Worm (Caenorhabditis elegans) whole organism, mixed stage, embryonic: ENCODE measurements around the gene grl-25.

Experiments used
- M03D4.4 ChIP-seq: sonication (generic microtip); optimal IDR thresholded peaks from 2 replicates; lab custom pipeline; 2017; ENCODE audit warnings: mild to moderate bottlenecking, missing genetic modification characterization, missing compliant biosample characterization
- bed-3 ChIP-seq: fragments of 200-800 bp; sonication (Bioruptor generic); optimal IDR thresholded peaks from 3 replicates; lab custom pipeline; 2018; ENCODE audit warnings: mild to moderate bottlenecking, missing genetic modification characterization, moderate library complexity, missing compliant biosample characterization
- blmp-1 ChIP-seq: fragments of 150-350 bp; optimal IDR thresholded peaks from 2 replicates; lab custom pipeline; 2014; ENCODE audit warnings: missing biosample characterization, missing genetic modification characterization
- ceh-39 ChIP-seq: fragments of 150-350 bp; optimal IDR thresholded peaks from 2 replicates; lab custom pipeline; 2014; ENCODE audit warnings: missing biosample characterization, missing genetic modification characterization
- ces-1 ChIP-seq: fragments of 150-350 bp; optimal IDR thresholded peaks from 2 replicates; lab custom pipeline; 2014; ENCODE audit warnings: missing biosample characterization, missing genetic modification reagents, missing genetic modification characterization
- cnd-1 ChIP-seq: fragments of 200-800 bp; sonication (Bioruptor generic); optimal IDR thresholded peaks from 2 replicates; lab custom pipeline; 2018; ENCODE audit warnings: mild to moderate bottlenecking, missing genetic modification characterization, missing compliant biosample characterization
- elt-1 ChIP-seq: sonication (generic microtip); optimal IDR thresholded peaks from 2 replicates; lab custom pipeline; 2017; ENCODE audit warnings: missing genetic modification characterization, mild to moderate bottlenecking, missing compliant biosample characterization, antibody characterized with exemption, moderate library complexity, borderline replicate concordance; ENCODE audit not compliant: insufficient read depth
- flh-1 ChIP-seq: fragments of 200-800 bp; sonication (Bioruptor generic); optimal IDR thresholded peaks from 2 replicates; lab custom pipeline; 2018; ENCODE audit warnings: mild to moderate bottlenecking, missing genetic modification characterization, moderate library complexity, missing compliant biosample characterization
- ham-2 ChIP-seq: fragments of 200-800 bp; sonication (Bioruptor generic); optimal IDR thresholded peaks from 2 replicates; lab custom pipeline; 2018; ENCODE audit warnings: mild to moderate bottlenecking, missing genetic modification characterization, missing compliant biosample characterization
- hlh-1 ChIP-seq: fragments of 150-350 bp; optimal IDR thresholded peaks from 2 replicates; lab custom pipeline; 2014; ENCODE audit warnings: missing biosample characterization, missing genetic modification reagents, missing genetic modification characterization
- lin-13 ChIP-seq: fragments of 150-350 bp; optimal IDR thresholded peaks from 2 replicates; lab custom pipeline; 2014; ENCODE audit warnings: missing biosample characterization, missing genetic modification characterization
- lsy-2 ChIP-seq: fragments of 150-350 bp; optimal IDR thresholded peaks from 2 replicates; lab custom pipeline; 2014; ENCODE audit warnings: missing biosample characterization, missing genetic modification characterization
- mab-5 ChIP-seq: fragments of 150-350 bp; optimal IDR thresholded peaks from 2 replicates; lab custom pipeline; 2014; ENCODE audit warnings: missing biosample characterization, missing genetic modification characterization
- mep-1 ChIP-seq: fragments of 150-350 bp; optimal IDR thresholded peaks from 2 replicates; lab custom pipeline; 2017; ENCODE audit warnings: missing biosample characterization, missing genetic modification reagents, missing genetic modification characterization, inconsistent platforms
- mls-2 ChIP-seq: sonication (generic microtip); optimal IDR thresholded peaks from 2 replicates; lab custom pipeline; 2016; ENCODE audit warnings: mild to moderate bottlenecking, missing genetic modification characterization, moderate library complexity, missing compliant biosample characterization
- nhr-237 ChIP-seq: fragments of 150-350 bp; optimal IDR thresholded peaks from 2 replicates; lab custom pipeline; 2014; ENCODE audit warnings: missing biosample characterization, missing genetic modification characterization
- nhr-28 ChIP-seq: fragments of 150-350 bp; optimal IDR thresholded peaks from 2 replicates; lab custom pipeline; 2014; ENCODE audit warnings: missing biosample characterization, missing genetic modification characterization
- nhr-76 ChIP-seq: sonication (generic microtip); optimal IDR thresholded peaks from 2 replicates; lab custom pipeline; 2017; ENCODE audit warnings: missing biosample characterization, missing genetic modification characterization
- pha-4 ChIP-seq: fragments of 150-350 bp; optimal IDR thresholded peaks from 2 replicates; lab custom pipeline; 2018; ENCODE audit warnings: missing biosample characterization, missing genetic modification reagents, missing genetic modification characterization
- snpc-4 ChIP-seq: fragments of 150-350 bp; optimal IDR thresholded peaks from 2 replicates; lab custom pipeline; 2014; ENCODE audit warnings: missing biosample characterization, missing genetic modification characterization
- sptf-1 ChIP-seq: sonication (generic microtip); optimal IDR thresholded peaks from 2 replicates; lab custom pipeline; 2017; ENCODE audit warnings: mild to moderate bottlenecking, missing genetic modification characterization, moderate library complexity, missing compliant biosample characterization
- tbx-8 ChIP-seq: fragments of 200-800 bp; sonication (Bioruptor generic); optimal IDR thresholded peaks from 2 replicates; lab custom pipeline; 2018; ENCODE audit warnings: mild to moderate bottlenecking, missing genetic modification characterization, moderate library complexity, missing compliant biosample characterization
- unc-120 ChIP-seq: sonication (generic microtip); optimal IDR thresholded peaks from 2 replicates; lab custom pipeline; 2017; ENCODE audit warnings: missing genetic modification characterization, missing compliant biosample characterization; ENCODE audit not compliant: poor library complexity, severe bottlenecking
- unc-39 ChIP-seq: fragments of 150-350 bp; optimal IDR thresholded peaks from 2 replicates; lab custom pipeline; 2014; ENCODE audit warnings: missing biosample characterization, missing genetic modification characterization
- unc-62 ChIP-seq: fragments of 150-350 bp; optimal IDR thresholded peaks from 2 replicates; lab custom pipeline; 2014; ENCODE audit warnings: missing biosample characterization, missing genetic modification reagents, missing genetic modification characterization
- zip-8 ChIP-seq: fragments of 150-350 bp; optimal IDR thresholded peaks from 2 replicates; lab custom pipeline; 2014; ENCODE audit warnings: missing biosample characterization, missing genetic modification characterization
- ztf-11 ChIP-seq: fragments of 150-350 bp; optimal IDR thresholded peaks from 2 replicates; lab custom pipeline; 2014; ENCODE audit warnings: missing biosample characterization, missing genetic modification characterization

grl-25 gene

ce11 chrIII:8949147-8949546 lies 12.9 kb upstream of the grl-25 start:
- TF ChIP-seq ceh-39 (tag; lab: Kevin White, UChicago): no peak
- no peak for TF ChIP-seq mls-2 (tag; lab: Kevin White, UChicago)

ce11 chrIII:8955536-8955935 lies 6.6 kb upstream of the grl-25 start:
- no peak for TF ChIP-seq mls-2 (tag; lab: Kevin White, UChicago)
- TF ChIP-seq nhr-237 (tag; lab: Kevin White, UChicago): no peak
- TF ChIP-seq, all 35 proteins: peak for 0

DNA sequence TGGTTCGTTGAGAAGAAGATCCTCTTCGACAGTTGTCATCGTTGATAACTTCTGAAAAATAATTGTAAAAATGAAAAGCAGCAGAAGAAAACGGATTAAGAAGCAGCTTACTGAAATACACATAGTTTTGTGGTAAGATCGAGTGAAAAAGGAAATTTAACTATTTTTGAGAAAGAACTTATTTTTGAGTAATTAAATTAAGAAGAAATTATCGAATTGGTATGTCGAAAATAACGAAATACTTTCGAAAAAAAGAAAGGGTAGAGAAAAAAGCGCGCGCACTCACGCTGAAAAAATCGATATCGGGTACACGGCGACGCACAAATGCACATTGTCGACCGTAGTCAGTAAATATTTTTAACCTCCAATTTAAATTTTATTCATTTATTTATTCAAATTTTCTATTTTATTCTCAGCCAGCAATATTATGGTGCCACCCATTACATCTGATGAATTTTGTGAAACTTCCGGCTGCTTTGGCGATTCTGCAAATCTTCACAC lies 5.9 kb upstream of the grl-25 start, which contains the start of the genes ZK643.5 and ZK643.2:
TSS of gene ZK643.5 (minus strand) at position 51 of the 501 bp plus-strand sequence.
TSS of gene ZK643.2 (plus strand) at position 395 of the 501 bp plus-strand sequence.
- no peak for TF ChIP-seq unc-39 (tag; lab: Kevin White, UChicago)
- TF ChIP-seq mep-1 (tag; lab: Kevin White, UChicago): peak; percentile 69
- no peak for TF ChIP-seq unc-120 (tag; lab: Kevin White, UChicago)
- no peak for TF ChIP-seq hlh-1
- no peak for TF ChIP-seq nhr-28 (tag; lab: Kevin White, UChicago)
- TF ChIP-seq mab-5 (tag; lab: Kevin White, UChicago): no peak
- TF ChIP-seq elt-1 (tag; lab: Kevin White, UChicago): no peak
- TF ChIP-seq flh-1 (GFP tag; lab: Kevin White, UChicago): no peak
- no peak for TF ChIP-seq snpc-4 (tag; lab: Kevin White, UChicago)
- peak; percentile 97 for TF ChIP-seq ceh-39 (tag; lab: Kevin White, UChicago)
- TF ChIP-seq pha-4: peak; percentile 15
- peak; percentile 23 for TF ChIP-seq lin-13 (tag; lab: Kevin White, UChicago)
- no peak for TF ChIP-seq bed-3 (GFP tag; lab: Kevin White, UChicago)
- TF ChIP-seq ces-1 (GFP tag; lab: Kevin White, UChicago): peak; percentile 64
- TF ChIP-seq lsy-2 (tag; lab: Kevin White, UChicago): peak; percentile 94

DNA sequence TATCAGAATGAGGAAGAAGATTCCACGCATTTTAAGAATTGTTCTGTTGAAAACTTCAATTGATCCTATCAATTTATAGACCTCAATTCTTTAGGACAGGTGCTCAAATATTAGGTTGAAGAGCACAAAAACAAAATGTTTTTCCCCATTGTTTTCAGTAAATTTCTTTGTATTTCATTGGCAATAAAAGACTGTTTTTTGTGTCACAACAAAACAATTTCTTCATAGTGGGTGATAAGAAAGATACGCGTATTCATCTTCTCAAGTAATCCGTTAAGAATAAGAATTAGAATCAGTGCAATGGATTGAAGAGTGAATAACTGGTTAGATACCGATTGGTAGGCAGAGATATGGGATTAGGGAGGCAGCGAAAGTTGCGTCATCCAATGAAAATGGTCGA lies 1.4 kb upstream of the grl-25 start, which contains the start of gene ZK643.6:
TSS of gene ZK643.6 (minus strand) at position 101 of the 400 bp plus-strand sequence.
- TF ChIP-seq M03D4.4 (tag; lab: Kevin White, UChicago): no peak
- peak; percentile 29 for TF ChIP-seq zip-8 (tag; lab: Kevin White, UChicago)
- no peak for TF ChIP-seq mep-1 (tag; lab: Kevin White, UChicago)

- TF ChIP-seq sptf-1 (tag; lab: Kevin White, UChicago): peak; percentile 21
- TF ChIP-seq cnd-1 (tag; lab: Kevin White, UChicago): peak; percentile 40
- no peak for TF ChIP-seq tbx-8
- TF ChIP-seq, all 35 proteins: peak for 2
These were observed 382 bp downstream of the grl-25 start for ce11 chrIII:8962475-8962874.

- TF ChIP-seq mls-2 (tag; lab: Kevin White, UChicago) (no peak), mab-5 (tag; lab: Kevin White, UChicago) (no peak), lin-13 (tag; lab: Kevin White, UChicago) (no peak), bed-3 (GFP tag; lab: Kevin White, UChicago) (no peak), ham-2 (GFP tag; lab: Kevin White, UChicago) (no peak), blmp-1 (no peak), nhr-28 (tag; lab: Kevin White, UChicago) (no peak), unc-62 (GFP tag; lab: Kevin White, UChicago) (no peak)
- TF ChIP-seq, all 35 proteins: peak for 0
These were observed 2.7 kb downstream of the grl-25 start for ce11 chrIII:8964684-8965283.

DNA sequence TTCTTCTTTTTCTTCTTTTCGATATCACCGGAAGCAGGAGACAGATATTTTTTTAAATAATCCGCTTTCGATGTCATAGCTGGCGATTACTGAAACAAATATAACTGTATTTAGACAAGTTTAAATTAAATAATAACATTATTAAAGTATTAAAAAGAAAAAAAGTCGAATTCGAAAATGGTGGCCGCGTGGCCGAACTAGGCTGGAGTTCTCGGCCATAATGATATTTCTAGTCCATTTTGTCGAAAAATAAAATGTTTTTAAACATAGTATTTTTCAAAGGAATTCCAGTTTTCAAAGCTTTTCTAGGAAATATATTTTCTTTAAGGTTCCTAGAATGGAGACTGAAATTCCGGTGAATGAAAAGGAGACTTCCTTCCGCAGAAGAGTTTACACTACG lies 5.5 kb downstream of the grl-25 start, which contains the start of the genes bud-13 and rpap-2:
TSS of gene bud-13 (minus strand) at position 89 of the 400 bp plus-strand sequence.
TSS of gene rpap-2 (plus strand) at position 329 of the 400 bp plus-strand sequence.
- TF ChIP-seq ceh-39 (tag; lab: Kevin White, UChicago): no peak
- TF ChIP-seq M03D4.4 (tag; lab: Kevin White, UChicago): no peak
- no peak for TF ChIP-seq unc-39 (tag; lab: Kevin White, UChicago)
- no peak for TF ChIP-seq nhr-76 (tag; lab: Kevin White, UChicago)
- TF ChIP-seq cnd-1 (tag; lab: Kevin White, UChicago): no peak
- TF ChIP-seq flh-1 (GFP tag; lab: Kevin White, UChicago): no peak
- TF ChIP-seq ztf-11: no peak
- no peak for TF ChIP-seq hlh-1
- no peak for TF ChIP-seq nhr-28 (tag; lab: Kevin White, UChicago)
